Worm (Caenorhabditis elegans): ENCODE results near the gene Y43D4A.1.
A peak's percentile ranks its signal among the peaks of the same experiment; 100 is the strongest.

The Y43D4A.1 gene

DNA sequence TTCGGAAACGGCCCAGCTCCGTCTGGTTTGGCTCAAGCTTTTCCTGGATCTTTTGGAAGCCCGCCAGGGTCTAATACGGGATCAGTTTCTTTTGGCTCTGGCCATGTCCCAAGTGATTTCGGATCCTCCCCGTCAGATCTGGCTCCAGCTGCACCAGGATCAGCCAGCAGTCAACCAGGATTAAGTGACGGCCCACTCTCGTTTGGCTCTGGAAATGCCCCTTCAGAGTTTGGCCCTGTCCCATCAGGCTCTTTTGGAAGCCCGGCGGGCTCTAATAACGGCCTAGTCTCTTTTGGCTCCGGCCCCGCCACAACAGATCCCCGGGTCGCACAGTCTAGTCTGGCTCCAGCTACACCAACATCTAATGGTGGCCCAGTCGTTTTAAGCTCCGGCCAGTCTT, 34.1 kb downstream of the Y43D4A.1 start:
- 0 out of 2 replicates have a peak, but pooled peaks have one; percentile 7 for TF ChIP-seq ceh-58 (GFP tag; IDR thresholded peaks at IDR 0.05)
- 0 out of 2 replicates have a peak, but pooled peaks have one; percentile 9 for TF ChIP-seq egrh-3 (GFP tag; IDR thresholded peaks at IDR 0.05)
- no peak for TF ChIP-seq hmg-1.2 (GFP tag; IDR thresholded peaks at IDR 0.05)
- TF ChIP-seq ztf-25 (GFP tag; IDR thresholded peaks at IDR 0.05): 0 out of 2 replicates have a peak, but pooled peaks have one; percentile 28
- TF ChIP-seq zfh-2 (GFP tag; conservative IDR thresholded peaks at IDR 0.05): peak; percentile 71

- TF ChIP-seq egrh-3 (GFP tag; IDR thresholded peaks at IDR 0.05) (peak; percentile 42; the same call in 1 of the 2 replicates), zfh-2 (GFP tag; conservative IDR thresholded peaks at IDR 0.05) (peak; percentile 66; the same call in 1 of the 2 replicates), hlh-12 (tag; optimal IDR thresholded peaks at IDR 0.05) (no peak)
Measured at ce11 chrIV:16778644-16779043, 35.0 kb downstream of the Y43D4A.1 start.

- TF ChIP-seq ztf-26 (tag; optimal IDR thresholded peaks at IDR 0.05) (no peak), fkh-3 (tag; optimal IDR thresholded peaks at IDR 0.05) (no peak), sdz-38 (tag; optimal IDR thresholded peaks at IDR 0.05) (no peak), ztf-6 (GFP tag; IDR thresholded peaks at IDR 0.05) (no peak), madf-8 (GFP tag; conservative IDR thresholded peaks at IDR 0.05) (no peak), F22D6.2 (tag; optimal IDR thresholded peaks at IDR 0.05) (no peak), Y67H2A.10 (GFP tag; conservative IDR thresholded peaks at IDR 0.05) (no peak), snpc-4 (GFP tag; optimal IDR thresholded peaks at IDR 0.05) (no peak), snpc-4 (tag; optimal IDR thresholded peaks at IDR 0.05) (no peak), bed-2 (GFP tag; IDR thresholded peaks at IDR 0.05) (no peak), Y53F4B.3 (GFP tag; IDR thresholded peaks at IDR 0.05) (no peak)
Measured at ce11 chrIV:16787024-16787423, 43.4 kb downstream of the Y43D4A.1 start, which contains the start of gene Y43D4A.6. Gene Y43D4A.6, plus strand, starts transcription at chrIV:16787324.
